Fruit fly (Drosophila melanogaster): Measurements from ENCODE around the gene Wdr82.

Gene Wdr82

dm6 chr2L:8419382-8419940 is 45.2 kb downstream of the Wdr82 start (continued):
- peak; percentile 2 for TF ChIP-seq vri (GFP tag; optimal IDR thresholded peaks at IDR 0.05)

- TF ChIP-seq CG16779 (tag; optimal IDR thresholded peaks at IDR 0.05): no peak
- no peak for TF ChIP-seq CG11902 (GFP tag; optimal IDR thresholded peaks at IDR 0.05)
- no peak for TF ChIP-seq Eip93F (GFP tag; optimal IDR thresholded peaks at IDR 0.05)
- peak; percentile 46 for TF ChIP-seq CG1621 (tag; optimal IDR thresholded peaks at IDR 0.05)
- TF ChIP-seq CG31627 (GFP tag; optimal IDR thresholded peaks at IDR 0.05): peak; percentile 2
- TF ChIP-seq lz (GFP tag; optimal IDR thresholded peaks at IDR 0.05): no peak
- peak; percentile 40 for TF ChIP-seq spab (GFP tag; optimal IDR thresholded peaks at IDR 0.05)
- no peak for TF ChIP-seq fkh (GFP tag; optimal IDR thresholded peaks at IDR 0.05)
- TF ChIP-seq Eip75B (GFP tag; optimal IDR thresholded peaks at IDR 0.05): peak; percentile 15
- TF ChIP-seq CG9139 (GFP tag; optimal IDR thresholded peaks at IDR 0.05): peak; percentile 67
- TF ChIP-seq CG8632 (GFP tag; optimal IDR thresholded peaks at IDR 0.05): peak; percentile 29
- TF ChIP-seq CG6808 (GFP tag; optimal IDR thresholded peaks at IDR 0.05): peak; percentile 75
- peak; percentile 14 for TF ChIP-seq acj6 (GFP tag; optimal IDR thresholded peaks at IDR 0.05)
- no peak for TF ChIP-seq CG4318 (GFP tag; optimal IDR thresholded peaks at IDR 0.05)
- TF ChIP-seq cyc (GFP tag; optimal IDR thresholded peaks at IDR 0.05): no peak
- no peak for TF ChIP-seq vri (GFP tag; optimal IDR thresholded peaks at IDR 0.05)
- peak; percentile 72; the same call in 2 of the 3 replicates for TF ChIP-seq CG6163 (GFP tag; IDR thresholded peaks at IDR 0.05)
- TF ChIP-seq achi (GFP tag; optimal IDR thresholded peaks at IDR 0.05): peak; percentile 7
- peak; percentile 72 for TF ChIP-seq svp (GFP tag)
- TF ChIP-seq OdsH (GFP tag; optimal IDR thresholded peaks at IDR 0.05): peak; percentile 44
- TF ChIP-seq salr (GFP tag; optimal IDR thresholded peaks at IDR 0.05): no peak
- TF ChIP-seq Hr39 (GFP tag; optimal IDR thresholded peaks at IDR 0.05): no peak
- no peak for TF ChIP-seq CG11294 (GFP tag; IDR thresholded peaks at IDR 0.05)
- no peak for TF ChIP-seq Sox102F (GFP tag; optimal IDR thresholded peaks at IDR 0.05)
- TF ChIP-seq pdm3 (GFP tag; optimal IDR thresholded peaks at IDR 0.05): peak; percentile 17
- no peak for TF ChIP-seq CG34406 (GFP tag; optimal IDR thresholded peaks at IDR 0.05)
- TF ChIP-seq Eip78C (GFP tag): peak; percentile 67
- TF ChIP-seq Ets21C (GFP tag; optimal IDR thresholded peaks at IDR 0.05): no peak
- TF ChIP-seq CG32006 (GFP tag; optimal IDR thresholded peaks at IDR 0.05): peak; percentile 63
- TF ChIP-seq Blimp-1 (GFP tag; optimal IDR thresholded peaks at IDR 0.05): no peak
- TF ChIP-seq dac (GFP tag; optimal IDR thresholded peaks at IDR 0.05): no peak
- TF ChIP-seq eg (GFP tag; IDR thresholded peaks at IDR 0.05): peak; percentile 7; the same call in 1 of the 3 replicates
- peak; percentile 9 for TF ChIP-seq fd59A (GFP tag; optimal IDR thresholded peaks at IDR 0.05)
- no peak for TF ChIP-seq Hr38 (GFP tag; optimal IDR thresholded peaks at IDR 0.05)
- peak; percentile 9 for TF ChIP-seq CG3919 (GFP tag; optimal IDR thresholded peaks at IDR 0.05)
- peak; percentile 75 to 82 for TF ChIP-seq ss (GFP tag; optimal IDR thresholded peaks at IDR 0.05)
- TF ChIP-seq CG3032 (tag; optimal IDR thresholded peaks at IDR 0.05): peak; percentile 27
- no peak for TF ChIP-seq Sox15 (GFP tag; optimal IDR thresholded peaks at IDR 0.05)
- no peak for TF ChIP-seq CG7368 (GFP tag; optimal IDR thresholded peaks at IDR 0.05)
- TF ChIP-seq Hr4 (GFP tag; optimal IDR thresholded peaks at IDR 0.05): peak; percentile 35
- TF ChIP-seq CG8119 (GFP tag; IDR thresholded peaks at IDR 0.05): no peak
- peak; percentile 11 for TF ChIP-seq Met (GFP tag; optimal IDR thresholded peaks at IDR 0.05)
- no peak for TF ChIP-seq fd85E (GFP tag; optimal IDR thresholded peaks at IDR 0.05)
- TF ChIP-seq CG6854 (GFP tag; optimal IDR thresholded peaks at IDR 0.05): no peak
- TF ChIP-seq CG15336 (GFP tag; IDR thresholded peaks at IDR 0.05): peak; percentile 32; the same call in 1 of the 2 replicates
- TF ChIP-seq CG10631 (GFP tag; optimal IDR thresholded peaks at IDR 0.05): peak; percentile 54
- peak; percentile 37 for TF ChIP-seq Ets96B (tag; optimal IDR thresholded peaks at IDR 0.05)
- peak; percentile 23 for TF ChIP-seq Smox (GFP tag; optimal IDR thresholded peaks at IDR 0.05)
- TF ChIP-seq CG8319 (GFP tag; optimal IDR thresholded peaks at IDR 0.05): no peak
Measured at dm6 chr2L:8420259-8420930, 46.1 kb downstream of the Wdr82 start.

All from whole organism, prepupa.